Worm (Caenorhabditis elegans) whole organism, L4 larva: ENCODE results near the gene fozi-1.

Experiments used
- D1046.2 ChIP-seq: fragments of 200-800 bp; sonication (Bioruptor generic); IDR thresholded peaks from 2 replicates; pipeline ENCODE4 v1.3.6; 2022; ENCODE audit warnings: missing genetic modification characterization, missing compliant biosample characterization
- F26F4.8 ChIP-seq: fragments of 200-800 bp; sonication (Bioruptor generic); conservative IDR thresholded peaks from 2 replicates; pipeline ENCODE4 v1.3.6; 2022; ENCODE audit warnings: missing genetic modification characterization, missing compliant biosample characterization
- T20F7.1 ChIP-seq: fragments of 200-800 bp; sonication (Bioruptor generic); optimal IDR thresholded peaks from 2 replicates; lab custom pipeline; 2018; ENCODE audit warnings: mild to moderate bottlenecking, missing genetic modification characterization, missing compliant biosample characterization
- T26A8.4 ChIP-seq: fragments of 200-800 bp; sonication (Bioruptor generic); IDR thresholded peaks from 2 replicates; pipeline ENCODE4 v1.3.6; 2022; ENCODE audit warnings: missing genetic modification characterization, missing compliant biosample characterization
- Y105C5A.15 ChIP-seq: fragments of 200-800 bp; sonication (Bioruptor generic); IDR thresholded peaks from 2 replicates; pipeline ENCODE4 v1.3.6; 2022; ENCODE audit warnings: missing genetic modification characterization, missing compliant biosample characterization
- aha-1 ChIP-seq: fragments of 150-350 bp; peaks from one replicate; lab custom pipeline; 2014; ENCODE audit warnings: missing biosample characterization, missing genetic modification characterization
- ama-1 ChIP-seq: fragments of 150-350 bp; optimal IDR thresholded peaks from 2 replicates; lab custom pipeline; 2014; ENCODE audit warnings: inconsistent platforms, mixed read lengths
- ceh-20 ChIP-seq: fragments of 200-800 bp; sonication (Bioruptor generic); IDR thresholded peaks from 2 replicates; pipeline ENCODE4 v1.3.6; 2022; ENCODE audit warnings: missing genetic modification reagents, missing genetic modification characterization, missing compliant biosample characterization
- ceh-28 ChIP-seq: fragments of 150-350 bp; optimal IDR thresholded peaks from 2 replicates; lab custom pipeline; 2014; ENCODE audit warnings: missing biosample characterization, missing genetic modification reagents, missing genetic modification characterization
- cey-2 ChIP-seq: sonication (generic microtip); optimal IDR thresholded peaks from 3 replicates; lab custom pipeline; 2017; ENCODE audit warnings: missing genetic modification characterization, mild to moderate bottlenecking, missing compliant biosample characterization, antibody characterized with exemption, borderline replicate concordance; ENCODE audit not compliant: insufficient read depth
- daf-16 ChIP-seq, 3 experiments: sonication (generic microtip); optimal IDR thresholded peaks; 2 replicates each; lab custom pipeline; 2016 to 2017; ENCODE audit warnings: missing genetic modification characterization in 3 of 3, missing genetic modification reagents in 3 of 3, mild to moderate bottlenecking in 2 of 3, missing compliant biosample characterization in 2 of 3, missing biosample characterization in 1 of 3, moderate library complexity in 1 of 3
- dmd-6 ChIP-seq: fragments of 200-800 bp; sonication (Bioruptor generic); IDR thresholded peaks from 2 replicates; pipeline ENCODE4 v1.3.6; 2022; ENCODE audit warnings: missing genetic modification reagents, missing genetic modification characterization, missing compliant biosample characterization
- dpl-1 ChIP-seq: fragments of 150-350 bp; optimal IDR thresholded peaks from 2 replicates; lab custom pipeline; 2014; ENCODE audit warnings: missing biosample characterization, missing genetic modification reagents, missing genetic modification characterization
- dve-1 ChIP-seq: sonication (generic microtip); optimal IDR thresholded peaks from 2 replicates; lab custom pipeline; 2017; ENCODE audit warnings: antibody characterized with exemption, mild to moderate bottlenecking, missing genetic modification characterization, missing compliant biosample characterization; ENCODE audit not compliant: insufficient read depth
- egl-43 ChIP-seq: fragments of 200-800 bp; sonication (Bioruptor generic); IDR thresholded peaks from 2 replicates; pipeline ENCODE4 v1.3.6; 2022; ENCODE audit warnings: missing genetic modification reagents, missing genetic modification characterization, missing compliant biosample characterization
- hlh-11 ChIP-seq: fragments of 200-800 bp; sonication (Bioruptor generic); optimal IDR thresholded peaks from 2 replicates; lab custom pipeline; 2018; ENCODE audit warnings: mild to moderate bottlenecking, missing genetic modification characterization, missing compliant biosample characterization
- hlh-30 ChIP-seq: sonication (generic microtip); optimal IDR thresholded peaks from 2 replicates; lab custom pipeline; 2017; ENCODE audit warnings: antibody characterized with exemption, mild to moderate bottlenecking, missing genetic modification characterization, missing compliant biosample characterization; ENCODE audit not compliant: insufficient read depth
- hmg-1.1 ChIP-seq: fragments of 200-800 bp; sonication (Bioruptor generic); IDR thresholded peaks from 2 replicates; pipeline ENCODE4 v1.3.6; 2022; ENCODE audit warnings: missing genetic modification reagents, missing genetic modification characterization, missing compliant biosample characterization
- lin-13 ChIP-seq: fragments of 150-350 bp; optimal IDR thresholded peaks from 2 replicates; lab custom pipeline; 2014; ENCODE audit warnings: missing biosample characterization, missing genetic modification reagents, missing genetic modification characterization
- lin-39 ChIP-seq: fragments of 150-350 bp; optimal IDR thresholded peaks from 2 replicates; lab custom pipeline; 2014; ENCODE audit warnings: missing biosample characterization, missing genetic modification reagents, missing genetic modification characterization
- lir-3 ChIP-seq: sonication (generic microtip); optimal IDR thresholded peaks from 2 replicates; lab custom pipeline; 2016; ENCODE audit warnings: mild to moderate bottlenecking, missing genetic modification characterization, missing compliant biosample characterization
- lsy-2 ChIP-seq, 2 experiments: fragments of 150-350 bp in 1 of 2; sonication (generic microtip) in 1 of 2; optimal IDR thresholded peaks; 2 replicates each; lab custom pipeline; 2014 to 2017; ENCODE audit warnings: missing biosample characterization in 2 of 2, missing genetic modification characterization in 2 of 2
- madf-5 ChIP-seq, 2 experiments: fragments of 200-800 bp; sonication (Bioruptor generic); IDR thresholded peaks; 2 replicates each; pipeline ENCODE4 v1.3.6; 2022; ENCODE audit warnings: missing compliant biosample characterization in 2 of 2, missing genetic modification characterization in 2 of 2
- mdl-1 ChIP-seq, 2 experiments: fragments of 150-350 bp in 1 of 2; sonication (generic microtip) in 1 of 2; optimal IDR thresholded peaks; 2 replicates each; lab custom pipeline; 2014 to 2017; ENCODE audit warnings: missing biosample characterization in 2 of 2, missing genetic modification characterization in 2 of 2
- mep-1 ChIP-seq: fragments of 150-350 bp; sonication (generic microtip); optimal IDR thresholded peaks from 3 replicates; lab custom pipeline; 2014; ENCODE audit warnings: missing biosample characterization, missing genetic modification characterization
- mxl-3 ChIP-seq: fragments of 200-800 bp; sonication (Bioruptor generic); optimal IDR thresholded peaks from 2 replicates; lab custom pipeline; 2018; ENCODE audit warnings: mild to moderate bottlenecking, missing genetic modification characterization, missing compliant biosample characterization
- nhr-28 ChIP-seq: fragments of 150-350 bp; optimal IDR thresholded peaks from 2 replicates; lab custom pipeline; 2014; ENCODE audit warnings: missing biosample characterization, missing genetic modification characterization
- nhr-41 ChIP-seq: fragments of 200-800 bp; sonication (Bioruptor generic); IDR thresholded peaks from 2 replicates; pipeline ENCODE4 v1.3.6; 2022; ENCODE audit warnings: missing genetic modification reagents, missing genetic modification characterization, missing compliant biosample characterization
- nhr-42 ChIP-seq: fragments of 200-800 bp; sonication (Bioruptor generic); IDR thresholded peaks from 2 replicates; pipeline ENCODE4 v1.3.6; 2022; ENCODE audit warnings: missing genetic modification characterization, missing compliant biosample characterization
- nhr-77 ChIP-seq: fragments of 150-350 bp; optimal IDR thresholded peaks from 2 replicates; lab custom pipeline; 2014; ENCODE audit warnings: missing biosample characterization, missing genetic modification characterization
- php-3 ChIP-seq: fragments of 200-800 bp; sonication (Bioruptor generic); IDR thresholded peaks from 2 replicates; pipeline ENCODE4 v1.3.6; 2022; ENCODE audit warnings: missing genetic modification reagents, missing genetic modification characterization, missing compliant biosample characterization
- pqm-1 ChIP-seq: sonication (generic microtip); optimal IDR thresholded peaks from 2 replicates; lab custom pipeline; 2017; ENCODE audit warnings: missing biosample characterization, missing genetic modification characterization
- sdz-12 ChIP-seq: fragments of 200-800 bp; sonication (Bioruptor generic); optimal IDR thresholded peaks from 2 replicates; lab custom pipeline; 2018; ENCODE audit warnings: mild to moderate bottlenecking, missing genetic modification characterization, missing compliant biosample characterization
- skn-1 ChIP-seq: fragments of 150-350 bp; optimal IDR thresholded peaks from 2 replicates; lab custom pipeline; 2014; ENCODE audit warnings: missing biosample characterization, missing genetic modification characterization
- tra-1 ChIP-seq: fragments of 200-800 bp; sonication (Bioruptor generic); IDR thresholded peaks from 2 replicates; pipeline ENCODE4 v1.3.6; 2022; ENCODE audit warnings: missing genetic modification reagents, missing genetic modification characterization, missing compliant biosample characterization
- unc-62 ChIP-seq, 3 experiments: fragments of 150-350 bp in 1 of 3; sonication (generic microtip); optimal IDR thresholded peaks in 2 of 3; peaks in 1 of 3; 1 replicate in 1 of 3; 2 replicates in 2 of 3; lab custom pipeline; 2014 to 2017; ENCODE audit warnings: missing biosample characterization in 3 of 3, missing genetic modification characterization in 3 of 3, missing genetic modification reagents in 3 of 3, missing genotype in 1 of 3
- zag-1 ChIP-seq: fragments of 150-350 bp; optimal IDR thresholded peaks from 2 replicates; lab custom pipeline; 2014; ENCODE audit warnings: missing biosample characterization, missing genetic modification characterization
- zip-2 ChIP-seq: fragments of 150-350 bp; optimal IDR thresholded peaks from 2 replicates; lab custom pipeline; 2014; ENCODE audit warnings: missing biosample characterization, missing genetic modification characterization
- ztf-11 ChIP-seq: fragments of 150-350 bp; optimal IDR thresholded peaks from 2 replicates; lab custom pipeline; 2014; ENCODE audit warnings: missing biosample characterization, missing genetic modification characterization

Gene fozi-1

DNA sequence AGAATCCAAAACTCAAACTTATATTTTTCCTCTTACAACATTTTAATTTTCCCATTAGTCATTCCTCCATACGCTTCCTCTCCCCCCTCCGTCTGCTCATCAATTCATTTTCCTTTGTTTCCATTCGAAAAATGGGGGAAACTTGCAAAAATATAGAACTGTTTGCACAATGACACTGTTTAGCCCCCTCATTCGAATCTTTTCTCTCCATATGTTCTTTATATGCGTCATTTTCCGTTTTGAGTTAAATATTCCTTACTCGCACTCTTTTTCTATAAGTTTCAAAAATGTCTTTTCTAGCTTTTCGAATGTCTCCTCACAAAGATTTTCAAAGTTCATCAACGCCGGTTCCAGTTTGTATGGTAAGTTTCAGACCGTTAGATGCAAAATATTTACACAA is 24.6 kb upstream of the fozi-1 start, which contains the start of gene M01A8.1:
TSS of gene M01A8.1 (plus strand) at position 301 of the 400 bp plus-strand sequence.
- TF ChIP-seq nhr-42 (GFP tag; lab: Robert Waterston, UW) (no peak), egl-43 (GFP tag; lab: Robert Waterston, UW) (no peak), skn-1 (tag; lab: Kevin White, UChicago) (no peak), madf-5 (GFP tag; IDR thresholded peaks at IDR 0.05; lab: Robert Waterston, UW) (no peak), sdz-12 (GFP tag; lab: Kevin White, UChicago) (no peak), hmg-1.1 (GFP tag; lab: Robert Waterston, UW) (no peak), zip-2 (tag; lab: Kevin White, UChicago) (no peak), nhr-41 (no peak), php-3 (GFP tag; lab: Robert Waterston, UW) (no peak), dpl-1 (GFP tag; lab: Kevin White, UChicago) (no peak), lin-13 (no peak), lir-3 (tag; lab: Kevin White, UChicago) (no peak), lsy-2 (tag; optimal IDR thresholded peaks at IDR 0.05; lab: Kevin White, UChicago) (no peak), F26F4.8 (GFP tag; lab: Robert Waterston, UW) (no peak), aha-1 (tag; lab: Kevin White, UChicago) (no peak)

DNA sequence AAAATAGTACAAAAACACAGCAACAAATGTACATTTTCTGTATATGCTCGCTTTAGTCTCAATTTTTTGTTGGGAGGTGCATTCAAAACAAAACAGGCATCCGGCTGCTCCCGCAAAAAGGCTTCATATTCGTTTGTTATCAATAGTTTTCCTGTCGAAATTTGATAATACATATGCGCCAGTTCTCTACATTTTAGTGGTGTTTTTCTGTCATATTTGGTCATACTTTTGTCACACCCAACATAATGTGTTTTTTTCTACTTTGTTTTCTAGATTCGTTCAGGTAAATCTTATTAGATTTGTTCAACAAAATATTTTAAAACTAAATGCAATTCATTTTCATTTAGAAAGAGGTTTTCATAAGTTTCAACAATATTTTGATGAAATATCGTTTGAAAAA is 23.1 kb upstream of the fozi-1 start:
- TF ChIP-seq nhr-41, result no peak
- no peak for TF ChIP-seq daf-16 (GFP tag; optimal IDR thresholded peaks at IDR 0.05; lab: Kevin White, UChicago)
- TF ChIP-seq daf-16 (tag; optimal IDR thresholded peaks at IDR 0.05; lab: Kevin White, UChicago), result peak; percentile 62
- peak; percentile 26 for TF ChIP-seq dve-1 (tag; lab: Kevin White, UChicago)
- no peak for TF ChIP-seq lin-39
- TF ChIP-seq T26A8.4 (GFP tag; lab: Robert Waterston, UW), result no peak
- peak; percentile 40 for TF ChIP-seq nhr-28
- no peak for TF ChIP-seq D1046.2
- peak; percentile 20 for TF ChIP-seq pqm-1 (tag; lab: Kevin White, UChicago)
- TF ChIP-seq aha-1 (tag; lab: Kevin White, UChicago), result peak; percentile 96
- peak; percentile 37 for TF ChIP-seq hlh-11 (tag; lab: Kevin White, UChicago)
- TF ChIP-seq dmd-6 (GFP tag; lab: Robert Waterston, UW), result peak; percentile 28; the same call in 1 of the 2 replicates

DNA sequence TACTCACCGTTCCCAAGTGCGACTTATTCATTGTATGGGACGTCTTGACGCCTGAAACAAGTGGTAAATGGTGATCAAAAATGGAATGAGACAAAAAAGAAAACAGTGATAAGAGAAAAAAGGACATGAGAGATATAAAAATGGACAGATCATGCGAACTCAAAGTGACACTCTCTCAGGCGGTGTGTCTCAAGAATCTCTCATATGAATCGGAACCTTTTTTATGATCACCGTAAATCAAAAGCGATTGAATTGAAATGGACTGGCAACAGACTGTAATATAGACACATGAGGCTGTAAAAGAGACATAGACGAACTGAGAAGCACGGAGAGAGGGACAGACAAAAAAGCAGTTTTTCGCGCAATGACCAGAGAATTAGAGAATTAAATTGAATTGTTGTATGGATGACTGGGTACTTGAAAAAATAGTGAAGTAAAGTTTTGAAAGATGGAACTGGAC is 12.5 kb upstream of the fozi-1 start, which contains the start of gene clip-1:
TSS of gene clip-1 (minus strand) at position 51 of the 460 bp plus-strand sequence.
- peak in 1 of 2 experiments; percentile 89 for TF ChIP-seq unc-62 (GFP tag; optimal IDR thresholded peaks at IDR 0.05 in 1 of 2; lab: Kevin White, UChicago)
- TF ChIP-seq unc-62 (tag; optimal IDR thresholded peaks at IDR 0.05; lab: Kevin White, UChicago), result no peak
- TF ChIP-seq dmd-6 (GFP tag; lab: Robert Waterston, UW), result peak; percentile 67
- 0 out of 2 replicates have a peak, but pooled peaks have one; percentile 47 for TF ChIP-seq ceh-20 (GFP tag; lab: Robert Waterston, UW)
- TF ChIP-seq php-3 (GFP tag; lab: Robert Waterston, UW), result peak; percentile 83
- TF ChIP-seq T20F7.1 (GFP tag; lab: Kevin White, UChicago), result peak; percentile 15
- TF ChIP-seq zag-1 (tag; lab: Kevin White, UChicago), result no peak
- TF ChIP-seq cey-2 (tag; lab: Kevin White, UChicago), result peak; percentile 28
- TF ChIP-seq lsy-2 (tag; optimal IDR thresholded peaks at IDR 0.05; lab: Kevin White, UChicago), result peak in 1 of 2 experiments; percentile 34
- no peak for TF ChIP-seq ztf-11 (tag; lab: Kevin White, UChicago)
- TF ChIP-seq mxl-3 (GFP tag; lab: Kevin White, UChicago), result peak; percentile 58
- peak; percentile 57 for TF ChIP-seq nhr-28
- peak; percentile 9 for TF ChIP-seq mep-1 (tag; lab: Kevin White, UChicago)
- TF ChIP-seq ama-1 (lab: Kevin White, UChicago), result no peak
- TF ChIP-seq mdl-1 (tag; optimal IDR thresholded peaks at IDR 0.05; lab: Kevin White, UChicago), result peak in 1 of 2 experiments; percentile 56
- TF ChIP-seq aha-1 (tag; lab: Kevin White, UChicago), result peak; percentile 82
- TF ChIP-seq T26A8.4 (GFP tag; lab: Robert Waterston, UW), result no peak
- peak; percentile 70; the same call in 1 of the 2 replicates for TF ChIP-seq tra-1
- peak; percentile 6 for TF ChIP-seq nhr-77
- no peak for TF ChIP-seq sdz-12 (GFP tag; lab: Kevin White, UChicago)
- no peak for TF ChIP-seq ceh-28
- TF ChIP-seq hmg-1.1 (GFP tag; lab: Robert Waterston, UW), result peak; percentile 27; the same call in 1 of the 2 replicates
- TF ChIP-seq hlh-30 (tag; lab: Kevin White, UChicago), result peak; percentile 85
- peak; percentile 62 for TF ChIP-seq dve-1 (tag; lab: Kevin White, UChicago)
- TF ChIP-seq hlh-11 (tag; lab: Kevin White, UChicago), result peak; percentile 56
- no peak for TF ChIP-seq Y105C5A.15 (GFP tag; lab: Robert Waterston, UW)
